Worm (Caenorhabditis elegans) whole organism, L2 larva: ENCODE results near the gene C24H12.4.
A peak's percentile ranks its signal among the peaks of the same experiment; 100 is the strongest.

Experiments
- C34F6.9 ChIP-seq: fragments of 150-350 bp; optimal IDR thresholded peaks from 2 replicates; lab custom pipeline; 2014; ENCODE audit warnings: missing biosample characterization, missing genetic modification characterization
- F13H6.1 ChIP-seq: sonication (generic microtip); optimal IDR thresholded peaks from 2 replicates; lab custom pipeline; 2016; ENCODE audit warnings: missing genetic modification characterization, missing compliant biosample characterization
- R02D3.7 ChIP-seq: fragments of 150-350 bp; optimal IDR thresholded peaks from 2 replicates; lab custom pipeline; 2014; ENCODE audit warnings: missing biosample characterization, missing genetic modification characterization
- Y55F3AM.14 ChIP-seq: fragments of 200-800 bp; sonication (Bioruptor generic); optimal IDR thresholded peaks from 2 replicates; lab custom pipeline; 2018; ENCODE audit warnings: mild to moderate bottlenecking, missing genetic modification characterization, missing compliant biosample characterization
- ZK546.5 ChIP-seq: sonication (generic microtip); optimal IDR thresholded peaks from 2 replicates; lab custom pipeline; 2017; ENCODE audit warnings: missing biosample characterization, missing genetic modification characterization
- alr-1 ChIP-seq: fragments of 150-350 bp; optimal IDR thresholded peaks from 2 replicates; lab custom pipeline; 2014; ENCODE audit warnings: missing biosample characterization, missing genetic modification characterization
- aly-2 ChIP-seq: fragments of 150-350 bp; optimal IDR thresholded peaks from 2 replicates; lab custom pipeline; 2014; ENCODE audit warnings: missing biosample characterization, missing genetic modification characterization
- ama-1 ChIP-seq: fragments of 150-350 bp; optimal IDR thresholded peaks from 2 replicates; lab custom pipeline; 2018; ENCODE audit warnings: inconsistent platforms
- blmp-1 ChIP-seq: sonication (generic microtip); optimal IDR thresholded peaks from 2 replicates; lab custom pipeline; 2017; ENCODE audit warnings: missing genetic modification characterization, mild to moderate bottlenecking, missing compliant biosample characterization, antibody characterized with exemption, moderate library complexity; ENCODE audit not compliant: insufficient read depth
- ceh-16 ChIP-seq: fragments of 150-350 bp; optimal IDR thresholded peaks from 2 replicates; lab custom pipeline; 2014; ENCODE audit warnings: missing biosample characterization, missing genetic modification characterization
- ceh-82 ChIP-seq: fragments of 150-350 bp; optimal IDR thresholded peaks from 2 replicates; lab custom pipeline; 2014; ENCODE audit warnings: missing biosample characterization, missing genetic modification characterization
- crh-2 ChIP-seq: sonication (generic microtip); optimal IDR thresholded peaks from 2 replicates; lab custom pipeline; 2017; ENCODE audit warnings: missing biosample characterization, missing genetic modification characterization
- dmd-4 ChIP-seq: sonication (generic microtip); optimal IDR thresholded peaks from 2 replicates; lab custom pipeline; 2017; ENCODE audit warnings: missing biosample characterization, missing genetic modification characterization
- egl-27 ChIP-seq: sonication (generic microtip); optimal IDR thresholded peaks from 3 replicates; lab custom pipeline; 2017; ENCODE audit warnings: missing biosample characterization, missing genetic modification reagents, missing genetic modification characterization
- elt-1 ChIP-seq: fragments of 150-350 bp; optimal IDR thresholded peaks from 2 replicates; lab custom pipeline; 2014; ENCODE audit warnings: missing biosample characterization, missing genetic modification characterization
- elt-3 ChIP-seq: sonication (generic microtip); optimal IDR thresholded peaks from 2 replicates; lab custom pipeline; 2017; ENCODE audit warnings: missing biosample characterization, missing genetic modification characterization
- fos-1 ChIP-seq: fragments of 150-350 bp; optimal IDR thresholded peaks from 2 replicates; lab custom pipeline; 2014; ENCODE audit warnings: missing biosample characterization, missing genetic modification characterization
- gmeb-1 ChIP-seq: fragments of 150-350 bp; optimal IDR thresholded peaks from 2 replicates; lab custom pipeline; 2014; ENCODE audit warnings: missing biosample characterization, missing genetic modification characterization
- lin-11 ChIP-seq: fragments of 150-350 bp; sonication (generic microtip); optimal IDR thresholded peaks from 2 replicates; lab custom pipeline; 2014; ENCODE audit warnings: missing biosample characterization, missing genetic modification characterization, inconsistent platforms, mixed read lengths
- lin-13 ChIP-seq: fragments of 150-350 bp; optimal IDR thresholded peaks from 2 replicates; lab custom pipeline; 2014; ENCODE audit warnings: missing biosample characterization, missing genetic modification reagents, missing genetic modification characterization
- lin-39 ChIP-seq: fragments of 150-350 bp; optimal IDR thresholded peaks from 2 replicates; lab custom pipeline; 2014; ENCODE audit warnings: missing biosample characterization, missing genetic modification reagents, missing genetic modification characterization
- lsy-2 ChIP-seq, 2 experiments: fragments of 150-350 bp in 1 of 2; sonication (generic microtip) in 1 of 2; optimal IDR thresholded peaks; 2 replicates each; lab custom pipeline; 2014 to 2017; ENCODE audit warnings: missing biosample characterization in 2 of 2, missing genetic modification characterization in 2 of 2
- mab-5 ChIP-seq: fragments of 150-350 bp; optimal IDR thresholded peaks from 2 replicates; lab custom pipeline; 2014; ENCODE audit warnings: missing biosample characterization, missing genetic modification characterization
- mbf-1 ChIP-seq: sonication (generic microtip); optimal IDR thresholded peaks from 2 replicates; lab custom pipeline; 2017; ENCODE audit warnings: missing biosample characterization, missing genetic modification characterization
- mdl-1 ChIP-seq, 2 experiments: fragments of 150-350 bp in 1 of 2; sonication (generic microtip) in 1 of 2; optimal IDR thresholded peaks; 2 replicates each; lab custom pipeline; 2017; ENCODE audit warnings: missing biosample characterization in 2 of 2, missing genetic modification characterization in 2 of 2
- nhr-10 ChIP-seq: sonication (generic microtip); optimal IDR thresholded peaks from 2 replicates; lab custom pipeline; 2017; ENCODE audit warnings: missing biosample characterization, missing genetic modification characterization
- nhr-11 ChIP-seq: fragments of 150-350 bp; optimal IDR thresholded peaks from 2 replicates; lab custom pipeline; 2014; ENCODE audit warnings: missing biosample characterization, missing genetic modification characterization
- nhr-12 ChIP-seq: fragments of 150-350 bp; optimal IDR thresholded peaks from 2 replicates; lab custom pipeline; 2014; ENCODE audit warnings: missing biosample characterization, missing genetic modification characterization
- nhr-129 ChIP-seq: fragments of 150-350 bp; optimal IDR thresholded peaks from 2 replicates; lab custom pipeline; 2014; ENCODE audit warnings: missing biosample characterization, missing genetic modification characterization
- nhr-21 ChIP-seq: fragments of 150-350 bp; optimal IDR thresholded peaks from 2 replicates; lab custom pipeline; 2014; ENCODE audit warnings: missing biosample characterization, missing genetic modification characterization
- nhr-23 ChIP-seq: fragments of 150-350 bp; optimal IDR thresholded peaks from 2 replicates; lab custom pipeline; 2014; ENCODE audit warnings: missing biosample characterization, missing genetic modification reagents, missing genetic modification characterization
- nhr-237 ChIP-seq: fragments of 150-350 bp; optimal IDR thresholded peaks from 2 replicates; lab custom pipeline; 2014; ENCODE audit warnings: missing biosample characterization, missing genetic modification characterization
- nhr-25 ChIP-seq: fragments of 150-350 bp; sonication (generic microtip); optimal IDR thresholded peaks from 3 replicates; lab custom pipeline; 2014; ENCODE audit warnings: missing biosample characterization, missing genetic modification characterization
- nhr-6 ChIP-seq: fragments of 150-350 bp; optimal IDR thresholded peaks from 2 replicates; lab custom pipeline; 2014; ENCODE audit warnings: missing biosample characterization, missing genetic modification characterization
- nhr-77 ChIP-seq: fragments of 150-350 bp; optimal IDR thresholded peaks from 2 replicates; lab custom pipeline; 2014; ENCODE audit warnings: missing biosample characterization, missing genetic modification characterization
- peb-1 ChIP-seq: fragments of 150-350 bp; optimal IDR thresholded peaks from 2 replicates; lab custom pipeline; 2014; ENCODE audit warnings: missing biosample characterization, missing genetic modification characterization
- sem-4 ChIP-seq: fragments of 150-350 bp; optimal IDR thresholded peaks from 2 replicates; lab custom pipeline; 2014; ENCODE audit warnings: missing biosample characterization, missing genetic modification reagents, missing genetic modification characterization
- skn-1 ChIP-seq: sonication (generic microtip); optimal IDR thresholded peaks from 2 replicates; lab custom pipeline; 2017; ENCODE audit warnings: missing biosample characterization, missing genetic modification characterization
- sma-3 ChIP-seq: sonication (generic microtip); optimal IDR thresholded peaks from 2 replicates; lab custom pipeline; 2016; ENCODE audit warnings: missing genetic modification reagents, missing genetic modification characterization, missing compliant biosample characterization
- sma-9 ChIP-seq, 2 experiments: fragments of 150-350 bp in 1 of 2; sonication (generic microtip) in 1 of 2; optimal IDR thresholded peaks; 2 replicates each; lab custom pipeline; 2014 to 2016; ENCODE audit warnings: missing genetic modification characterization in 2 of 2, mild to moderate bottlenecking in 1 of 2, missing biosample characterization in 1 of 2, missing compliant biosample characterization in 1 of 2, missing genetic modification reagents in 1 of 2, moderate library complexity in 1 of 2
- snpc-4 ChIP-seq: fragments of 150-350 bp; optimal IDR thresholded peaks from 2 replicates; lab custom pipeline; 2014; ENCODE audit warnings: missing biosample characterization, missing genetic modification characterization
- unc-39 ChIP-seq: fragments of 150-350 bp; optimal IDR thresholded peaks from 2 replicates; lab custom pipeline; 2014; ENCODE audit warnings: missing biosample characterization, missing genetic modification characterization
- unc-55 ChIP-seq: fragments of 150-350 bp; sonication (generic microtip); optimal IDR thresholded peaks from 3 replicates; lab custom pipeline; 2014; ENCODE audit warnings: missing biosample characterization, missing genetic modification reagents, missing genetic modification characterization
- unc-62 ChIP-seq: fragments of 150-350 bp; optimal IDR thresholded peaks from 2 replicates; lab custom pipeline; 2014; ENCODE audit warnings: missing biosample characterization, missing genetic modification reagents, missing genetic modification characterization
- zag-1 ChIP-seq: fragments of 150-350 bp; optimal IDR thresholded peaks from 2 replicates; lab custom pipeline; 2014; ENCODE audit warnings: missing biosample characterization, missing genetic modification characterization
- ztf-1 ChIP-seq: fragments of 200-800 bp; sonication (Bioruptor generic); conservative IDR thresholded peaks from 2 replicates; pipeline ENCODE4 v1.3.6; 2022; ENCODE audit warnings: missing genetic modification characterization, missing compliant biosample characterization
- ztf-11 ChIP-seq: sonication (generic microtip); optimal IDR thresholded peaks from 2 replicates; lab custom pipeline; 2017; ENCODE audit warnings: missing biosample characterization, missing genetic modification characterization
- ztf-4 ChIP-seq: fragments of 150-350 bp; optimal IDR thresholded peaks from 2 replicates; lab custom pipeline; 2014; ENCODE audit warnings: missing biosample characterization, missing genetic modification characterization

The C24H12.4 gene

DNA sequence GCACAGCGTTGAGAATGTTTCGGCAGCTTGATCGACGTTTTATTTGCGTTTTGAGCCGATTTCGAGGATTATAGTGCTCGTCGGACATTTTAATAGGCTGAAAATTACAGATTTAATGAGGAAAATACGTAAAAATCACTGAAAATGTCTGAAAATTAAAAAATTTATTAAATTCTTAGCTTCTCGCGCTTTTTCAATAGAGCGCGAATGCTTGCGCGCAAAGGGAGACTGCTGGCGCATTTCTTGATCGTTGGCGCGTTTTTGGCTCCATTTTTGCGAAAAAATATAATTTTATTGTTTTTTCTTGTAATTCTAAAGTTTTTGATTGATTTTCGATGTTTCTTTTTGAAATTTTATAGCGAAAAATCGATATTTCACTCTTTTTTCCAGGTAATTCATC is at the start of gene C24H12.4, which contains the start of gene dnsn-1:
TSS of gene C24H12.4 (plus strand) at position 391 of the 400 bp plus-strand sequence.
TSS of gene dnsn-1 (minus strand) at position 101 of the 400 bp plus-strand sequence.
- TF ChIP-seq C34F6.9 (tag; lab: Kevin White, UChicago): peak; percentile 94
- no peak for TF ChIP-seq ztf-11 (tag; lab: Kevin White, UChicago)
- TF ChIP-seq alr-1: no peak
- TF ChIP-seq Y55F3AM.14 (GFP tag; lab: Kevin White, UChicago): no peak
- peak; percentile 59 for TF ChIP-seq nhr-237 (tag; lab: Kevin White, UChicago)
- TF ChIP-seq nhr-25: peak; percentile 93
- peak; percentile 68 for TF ChIP-seq fos-1
- no peak for TF ChIP-seq elt-3 (tag; lab: Kevin White, UChicago)
- TF ChIP-seq mab-5 (tag; lab: Kevin White, UChicago): peak; percentile 88
- peak; percentile 98 for TF ChIP-seq gmeb-1 (tag; lab: Kevin White, UChicago)
- TF ChIP-seq unc-39 (tag; lab: Kevin White, UChicago): no peak
- peak; percentile 53 for TF ChIP-seq ceh-82
- TF ChIP-seq lin-39: no peak
- no peak for TF ChIP-seq aly-2 (tag; lab: Kevin White, UChicago)
- TF ChIP-seq nhr-12: no peak
- TF ChIP-seq elt-1 (tag; lab: Kevin White, UChicago): no peak
- peak; percentile 96 for TF ChIP-seq sma-3 (GFP tag; lab: Kevin White, UChicago)
- no peak for TF ChIP-seq ztf-1 (GFP tag; lab: Robert Waterston, UW)
- TF ChIP-seq mbf-1 (tag; lab: Kevin White, UChicago): no peak
- TF ChIP-seq crh-2 (tag; lab: Kevin White, UChicago): peak; percentile 97
- TF ChIP-seq ceh-16 (tag; lab: Kevin White, UChicago): peak; percentile 66
- TF ChIP-seq lsy-2 (tag; optimal IDR thresholded peaks at IDR 0.05; lab: Kevin White, UChicago): peak; percentile 91 to 96
- peak; percentile 95 for TF ChIP-seq sma-9 (GFP tag; optimal IDR thresholded peaks at IDR 0.05; lab: Kevin White, UChicago)
- no peak for TF ChIP-seq sma-9 (tag; optimal IDR thresholded peaks at IDR 0.05; lab: Kevin White, UChicago)
- peak; percentile 12 for TF ChIP-seq blmp-1 (tag; lab: Kevin White, UChicago)
- peak; percentile 70 for TF ChIP-seq snpc-4 (tag; lab: Kevin White, UChicago)
- TF ChIP-seq ama-1 (lab: Kevin White, UChicago): no peak
- TF ChIP-seq egl-27 (tag; lab: Kevin White, UChicago): peak; percentile 86
- peak; percentile 95 for TF ChIP-seq lin-13 (GFP tag; lab: Kevin White, UChicago)
- no peak for TF ChIP-seq nhr-23 (tag; lab: Kevin White, UChicago)
- peak in 1 of 2 experiments; percentile 47 for TF ChIP-seq mdl-1 (tag; optimal IDR thresholded peaks at IDR 0.05; lab: Kevin White, UChicago)
- peak; percentile 96 for TF ChIP-seq lin-11 (tag; lab: Kevin White, UChicago)
- peak; percentile 61 for TF ChIP-seq R02D3.7 (tag; lab: Kevin White, UChicago)
- no peak for TF ChIP-seq peb-1 (tag; lab: Kevin White, UChicago)
- TF ChIP-seq nhr-129: peak; percentile 64
- peak; percentile 90 for TF ChIP-seq sem-4 (tag; lab: Kevin White, UChicago)
- peak; percentile 88 for TF ChIP-seq nhr-6
- TF ChIP-seq F13H6.1: peak; percentile 92
- peak; percentile 78 for TF ChIP-seq nhr-10 (tag; lab: Kevin White, UChicago)
- peak; percentile 82 for TF ChIP-seq ztf-4 (tag; lab: Kevin White, UChicago)
- no peak for TF ChIP-seq nhr-11 (tag; lab: Kevin White, UChicago)
- peak; percentile 55 for TF ChIP-seq ZK546.5
- TF ChIP-seq nhr-21 (tag; lab: Kevin White, UChicago): peak; percentile 95
- peak; percentile 64 for TF ChIP-seq dmd-4 (tag; lab: Kevin White, UChicago)
- TF ChIP-seq nhr-77 (tag; lab: Kevin White, UChicago): no peak
- no peak for TF ChIP-seq skn-1 (tag; lab: Kevin White, UChicago)
- peak; percentile 46 for TF ChIP-seq zag-1
- TF ChIP-seq unc-62: no peak
- peak; percentile 98 for TF ChIP-seq unc-55 (GFP tag; lab: Kevin White, UChicago)
